Fruit fly (Drosophila melanogaster): ENCODE data around the gene CG12992.

dm6 chrX:17622187-17622586 is 33.5 kb downstream of the CG12992 start:
- TF ChIP-seq Pif1B (GFP tag; optimal IDR thresholded peaks at IDR 0.05) (no peak), CG32121 (GFP tag; IDR thresholded peaks at IDR 0.05) (no peak), fd96Ca (GFP tag; IDR thresholded peaks at IDR 0.05) (no peak), Pif1A (GFP tag; optimal IDR thresholded peaks at IDR 0.05) (no peak), CG13204 (GFP tag; optimal IDR thresholded peaks at IDR 0.05) (no peak), CG14655 (GFP tag; optimal IDR thresholded peaks at IDR 0.05) (no peak)

Data from whole organism, pupa.